Fruit fly (Drosophila melanogaster): Measurements from ENCODE around the gene CG45122.

CG45122 gene

dm6 chr3R:13012351-13012750 is 31.6 kb upstream of the CG45122 start (continued):
- no peak for TF ChIP-seq Sox100B (GFP tag; optimal IDR thresholded peaks at IDR 0.05)
- peak; percentile 51 for TF ChIP-seq CG31224 (GFP tag; IDR thresholded peaks at IDR 0.05)
- TF ChIP-seq stc (GFP tag; IDR thresholded peaks at IDR 0.05) = peak; percentile 41; the same call in 1 of the 2 replicates
- no peak for TF ChIP-seq kni (GFP tag; optimal IDR thresholded peaks at IDR 0.05)
- TF ChIP-seq repo (GFP tag; optimal IDR thresholded peaks at IDR 0.05) = peak; percentile 47
- peak; percentile 84 for TF ChIP-seq vvl (GFP tag; IDR thresholded peaks at IDR 0.05)
- TF ChIP-seq Mrtf (GFP tag; IDR thresholded peaks at IDR 0.05) = 0 out of 3 replicates have a peak, but pooled peaks have one; percentile 23
- no peak for TF ChIP-seq gem (tag; optimal IDR thresholded peaks at IDR 0.05)
- TF ChIP-seq YL-1 (GFP tag; optimal IDR thresholded peaks at IDR 0.05) = peak; percentile 29
- TF ChIP-seq CG10959 (GFP tag; IDR thresholded peaks at IDR 0.05) = no peak
- TF ChIP-seq disco-r (GFP tag; optimal IDR thresholded peaks at IDR 0.05) = peak; percentile 73
- 0 out of 3 replicates have a peak, but pooled peaks have one; percentile 29 for TF ChIP-seq CG7357 (GFP tag; IDR thresholded peaks at IDR 0.05)
- TF ChIP-seq fu2 (GFP tag; optimal IDR thresholded peaks at IDR 0.05) = peak; percentile 53
- no peak for TF ChIP-seq CG6254 (GFP tag; optimal IDR thresholded peaks at IDR 0.05)
- TF ChIP-seq CG9876 (GFP tag; optimal IDR thresholded peaks at IDR 0.05) = peak; percentile 32
- peak; percentile 27 for TF ChIP-seq wek (GFP tag; optimal IDR thresholded peaks at IDR 0.05)
- TF ChIP-seq exex (tag; optimal IDR thresholded peaks at IDR 0.05) = no peak
- TF ChIP-seq CG11560 (tag; IDR thresholded peaks at IDR 0.05) = no peak; the same call in 2 of the 3 replicates
- TF ChIP-seq CG32772 (GFP tag; IDR thresholded peaks at IDR 0.05) = peak; percentile 72
- TF ChIP-seq da (GFP tag; optimal IDR thresholded peaks at IDR 0.05) = peak; percentile 38
- no peak for TF ChIP-seq Dp (GFP tag; optimal IDR thresholded peaks at IDR 0.05)
- TF ChIP-seq CG18599 (GFP tag; optimal IDR thresholded peaks at IDR 0.05) = peak; percentile 73
- no peak for TF ChIP-seq salm (tag; optimal IDR thresholded peaks at IDR 0.05)
- TF ChIP-seq Camta (GFP tag; optimal IDR thresholded peaks at IDR 0.05) = peak; percentile 58
- peak; percentile 59 for TF ChIP-seq NK7.1 (GFP tag; optimal IDR thresholded peaks at IDR 0.05)
- peak; percentile 14 for TF ChIP-seq CG15696 (tag; optimal IDR thresholded peaks at IDR 0.05)
- TF ChIP-seq CrebB (tag; optimal IDR thresholded peaks at IDR 0.05) = peak; percentile 66
- TF ChIP-seq mirr (GFP tag; optimal IDR thresholded peaks at IDR 0.05) = peak; percentile 3
- peak; percentile 36 for TF ChIP-seq CG2712 (tag; optimal IDR thresholded peaks at IDR 0.05)
- TF ChIP-seq gt (GFP tag; IDR thresholded peaks at IDR 0.05) = no peak
- TF ChIP-seq Meics (GFP tag; optimal IDR thresholded peaks at IDR 0.05) = peak; percentile 59
- no peak for TF ChIP-seq Sry-β (GFP tag; optimal IDR thresholded peaks at IDR 0.05)
- no peak for TF ChIP-seq usp (GFP tag; optimal IDR thresholded peaks at IDR 0.05)
- peak; percentile 25 for TF ChIP-seq CG4854 (GFP tag; optimal IDR thresholded peaks at IDR 0.05)
- TF ChIP-seq CG5180 (GFP tag; optimal IDR thresholded peaks at IDR 0.05) = peak; percentile 74
- peak; percentile 55; the same call in 1 of the 2 replicates for TF ChIP-seq wdn (GFP tag; IDR thresholded peaks at IDR 0.05)
- no peak for TF ChIP-seq fru (optimal IDR thresholded peaks at IDR 0.05)
- peak; percentile 53; the same call in 1 of the 3 replicates for TF ChIP-seq Dbx (GFP tag; IDR thresholded peaks at IDR 0.05)
- TF ChIP-seq ap (GFP tag; IDR thresholded peaks at IDR 0.05) = peak; percentile 62
- peak; percentile 27; the same call in 1 of the 2 replicates for TF ChIP-seq ssp (GFP tag; IDR thresholded peaks at IDR 0.05)
- peak; percentile 29 for TF ChIP-seq pros (GFP tag; optimal IDR thresholded peaks at IDR 0.05)
- peak; percentile 55 for TF ChIP-seq CG14050 (GFP tag; IDR thresholded peaks at IDR 0.05)
- peak; percentile 12 for TF ChIP-seq Hey (tag; optimal IDR thresholded peaks at IDR 0.05)
- peak; percentile 65; the same call in 3 of the 4 replicates for TF ChIP-seq Gug (GFP tag; IDR thresholded peaks at IDR 0.05)
- no peak for TF ChIP-seq Hmx (GFP tag; optimal IDR thresholded peaks at IDR 0.05)
- TF ChIP-seq CG4360 (GFP tag; IDR thresholded peaks at IDR 0.05) = peak; percentile 53; the same call in 1 of the 2 replicates
- peak; percentile 35; the same call in 1 of the 2 replicates for TF ChIP-seq MBD-R2 (GFP tag; IDR thresholded peaks at IDR 0.05)
- TF ChIP-seq HLH54F (GFP tag; optimal IDR thresholded peaks at IDR 0.05) = peak; percentile 55
- TF ChIP-seq CG16779 (GFP tag; IDR thresholded peaks at IDR 0.05) = peak; percentile 57; the same call in 1 of the 2 replicates
- peak; percentile 21 for TF ChIP-seq Atf3 (GFP tag; optimal IDR thresholded peaks at IDR 0.05)
- peak; percentile 53; the same call in 1 of the 2 replicates for TF ChIP-seq CG6689 (GFP tag; IDR thresholded peaks at IDR 0.05)
- TF ChIP-seq fd64A (GFP tag; optimal IDR thresholded peaks at IDR 0.05) = peak; percentile 0
